Worm (Caenorhabditis elegans) whole organism, young adult: ENCODE results near the gene R102.3.
A peak's percentile ranks its signal among the peaks of the same experiment; 100 is the strongest.

Experiments
- F49E8.2 ChIP-seq: sonication (generic microtip); optimal IDR thresholded peaks from 3 replicates; lab custom pipeline; 2017; ENCODE audit warnings: missing genetic modification characterization, mild to moderate bottlenecking, missing compliant biosample characterization, antibody characterized with exemption, moderate library complexity; ENCODE audit not compliant: insufficient read depth
- ama-1 ChIP-seq, 3 experiments: fragments of 150-350 bp in 1 of 3; sonication (generic microtip) in 2 of 3; optimal IDR thresholded peaks; 2 replicates each; lab custom pipeline; 2014 to 2018; ENCODE audit warnings: missing biosample characterization in 2 of 3, missing genetic modification characterization in 2 of 3, missing genetic modification reagents in 2 of 3
- lin-26 ChIP-seq: fragments of 200-800 bp; sonication (Bioruptor generic); IDR thresholded peaks from 2 replicates; pipeline ENCODE4 v1.3.6; 2022; ENCODE audit warnings: missing genetic modification reagents, missing genetic modification characterization, missing compliant biosample characterization
- lin-35 ChIP-seq, 3 experiments: fragments of 150-350 bp in 2 of 3; sonication (generic microtip) in 1 of 3; optimal IDR thresholded peaks; 2 replicates each; lab custom pipeline; 2014 to 2018; ENCODE audit warnings: missing biosample characterization in 3 of 3, missing genetic modification characterization in 3 of 3, missing genetic modification reagents in 3 of 3

ce11 chrIV:10697022-10697979 is 8.0 kb downstream of the R102.3 start, which contains the start of gene allo-1:
- TF ChIP-seq lin-35 (GFP tag; optimal IDR thresholded peaks at IDR 0.05; lab: Kevin White, UChicago) (peak in 1 of 3 experiments; percentile 34), F49E8.2 (tag; lab: Kevin White, UChicago) (no peak), ama-1 (optimal IDR thresholded peaks at IDR 0.05; lab: Kevin White, UChicago) (no peak), ama-1 (GFP tag; optimal IDR thresholded peaks at IDR 0.05; lab: Kevin White, UChicago) (no peak), lin-26 (no peak)
